Fruit fly (Drosophila melanogaster): ENCODE measurements around the gene CG33985.

The CG33985 gene

dm6 chr3L:15539903-15540409, 13.3 kb upstream of the CG33985 start:
- TF ChIP-seq tj (GFP tag; optimal IDR thresholded peaks at IDR 0.05), result peak; percentile 97
- TF ChIP-seq Crg-1 (GFP tag; optimal IDR thresholded peaks at IDR 0.05), result no peak
- no peak for TF ChIP-seq CG11617 (GFP tag; optimal IDR thresholded peaks at IDR 0.05)
- TF ChIP-seq kay (GFP tag; ENCODE audit: borderline replicate concordance), result no peak
- TF ChIP-seq CG14711 (tag; optimal IDR thresholded peaks at IDR 0.05), result no peak

dm6 chr3L:15538582-15539490, 12.2 kb upstream of the CG33985 start:
- TF ChIP-seq Mnt (GFP tag; optimal IDR thresholded peaks at IDR 0.05) (no peak), kay (GFP tag; ENCODE audit: borderline replicate concordance) (peak; percentile 60), cic (GFP tag; optimal IDR thresholded peaks at IDR 0.05) (peak; percentile 63), bab1 (GFP tag; optimal IDR thresholded peaks at IDR 0.05) (no peak), Hr96 (GFP tag; optimal IDR thresholded peaks at IDR 0.05) (no peak), Crg-1 (GFP tag; optimal IDR thresholded peaks at IDR 0.05) (no peak), cnc (optimal IDR thresholded peaks at IDR 0.05) (no peak), ovo (GFP tag; optimal IDR thresholded peaks at IDR 0.05) (no peak), CG5204 (GFP tag; optimal IDR thresholded peaks at IDR 0.05) (no peak), CG7045 (GFP tag; optimal IDR thresholded peaks at IDR 0.05) (no peak)

- no peak for TF ChIP-seq kay (GFP tag; ENCODE audit: borderline replicate concordance)
- TF ChIP-seq cic (GFP tag; optimal IDR thresholded peaks at IDR 0.05), result peak; percentile 58
- no peak for TF ChIP-seq ovo (GFP tag; optimal IDR thresholded peaks at IDR 0.05)
- TF ChIP-seq CG7101 (tag; optimal IDR thresholded peaks at IDR 0.05), result peak; percentile 49
- TF ChIP-seq CG14711 (tag; optimal IDR thresholded peaks at IDR 0.05), result peak; percentile 65
- TF ChIP-seq CG11617 (GFP tag; optimal IDR thresholded peaks at IDR 0.05), result peak; percentile 74
- TF ChIP-seq CG12768 (GFP tag; optimal IDR thresholded peaks at IDR 0.05), result peak; percentile 6
- TF ChIP-seq pad (GFP tag; optimal IDR thresholded peaks at IDR 0.05), result peak; percentile 48
- peak; percentile 43 for TF ChIP-seq CG33017 (tag; optimal IDR thresholded peaks at IDR 0.05)
- TF ChIP-seq cnc (optimal IDR thresholded peaks at IDR 0.05), result no peak
- TF ChIP-seq bab1 (GFP tag; optimal IDR thresholded peaks at IDR 0.05), result no peak
- TF ChIP-seq CG5204 (GFP tag; optimal IDR thresholded peaks at IDR 0.05), result peak; percentile 63
- peak; percentile 28 for TF ChIP-seq CG7045 (GFP tag; optimal IDR thresholded peaks at IDR 0.05)
- peak; percentile 77 for TF ChIP-seq tj (GFP tag; optimal IDR thresholded peaks at IDR 0.05)
- TF ChIP-seq Clk (GFP tag; optimal IDR thresholded peaks at IDR 0.05), result no peak
- TF ChIP-seq Hr96 (GFP tag; optimal IDR thresholded peaks at IDR 0.05), result peak; percentile 41
- TF ChIP-seq Crg-1 (GFP tag; optimal IDR thresholded peaks at IDR 0.05), result peak; percentile 13
- peak; percentile 57 for TF ChIP-seq Mnt (GFP tag; optimal IDR thresholded peaks at IDR 0.05)
- TF ChIP-seq toe (GFP tag; optimal IDR thresholded peaks at IDR 0.05), result peak; percentile 50
- TF ChIP-seq CG1620 (GFP tag; optimal IDR thresholded peaks at IDR 0.05), result no peak
These were observed 11.4 kb upstream of the CG33985 start for dm6 chr3L:15537916-15538581.

DNA sequence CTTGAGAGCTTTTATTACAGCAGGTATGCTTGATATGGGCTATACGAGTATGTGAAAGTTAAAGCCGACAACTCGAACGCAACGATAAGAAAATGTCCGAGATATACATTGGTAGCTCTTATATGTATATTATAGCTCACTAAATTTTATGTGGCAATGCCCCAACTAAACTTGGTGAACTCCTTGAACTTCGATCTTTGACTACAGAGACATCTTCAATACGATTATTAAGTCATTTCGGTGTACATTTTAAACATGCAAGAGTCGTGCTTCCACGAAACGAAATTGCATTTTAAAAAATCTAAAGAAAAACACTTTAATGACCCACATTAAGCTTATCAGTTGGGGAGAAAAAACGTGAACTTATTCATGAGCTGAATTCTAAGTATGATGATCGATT, 9.9 kb upstream of the CG33985 start:
- TF ChIP-seq CG33017 (tag; optimal IDR thresholded peaks at IDR 0.05), result no peak
- peak; percentile 38 for TF ChIP-seq kay (GFP tag; ENCODE audit: borderline replicate concordance)

DNA sequence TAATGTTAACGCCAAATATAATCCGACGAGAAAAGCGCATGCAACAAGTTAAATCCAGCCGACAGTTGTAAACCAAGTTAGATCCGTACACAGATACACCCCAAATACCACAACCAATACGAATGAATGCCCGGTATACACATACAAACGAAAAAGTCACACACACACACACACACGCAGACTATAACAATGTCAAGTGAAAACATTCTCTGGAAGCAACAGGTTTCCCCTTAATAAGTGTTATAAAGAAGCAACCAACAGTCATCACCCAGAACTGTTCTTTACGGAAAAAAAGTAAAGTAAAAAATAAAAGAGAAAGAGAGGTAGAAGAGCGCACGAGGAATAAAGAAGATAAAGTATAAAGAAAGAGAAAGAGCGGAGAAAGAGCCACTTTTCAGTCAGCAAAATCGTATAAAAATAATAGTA, 9.2 kb upstream of the CG33985 start:
- TF ChIP-seq CG7045 (GFP tag; optimal IDR thresholded peaks at IDR 0.05) (no peak), pad (GFP tag; optimal IDR thresholded peaks at IDR 0.05) (peak; percentile 92)

DNA sequence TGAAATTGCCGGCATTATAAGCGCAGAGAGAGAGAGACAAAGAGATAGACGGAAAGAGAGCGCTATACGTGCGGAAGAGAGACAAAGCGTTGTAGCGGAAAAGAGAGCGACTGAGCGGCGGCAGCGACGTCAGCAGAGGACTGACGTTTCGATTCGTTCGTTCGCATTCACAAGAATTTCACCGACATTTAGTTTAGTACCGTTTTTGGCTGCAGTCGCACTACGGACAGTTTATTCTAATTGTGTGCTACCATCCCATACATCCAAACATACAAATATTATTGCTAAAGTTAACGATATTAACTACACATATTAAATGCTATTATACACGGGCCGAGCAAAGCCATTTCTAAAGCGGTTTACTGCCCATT, 8.6 kb upstream of the CG33985 start, which contains the start of gene CrebA:
Gene CrebA, plus strand, starts transcription at position 168 of the 371 bp plus-strand sequence.
- TF ChIP-seq kay (GFP tag; ENCODE audit: borderline replicate concordance), result peak; percentile 21
- no peak for TF ChIP-seq ovo (GFP tag; optimal IDR thresholded peaks at IDR 0.05)
- no peak for TF ChIP-seq Clk (GFP tag; optimal IDR thresholded peaks at IDR 0.05)
- TF ChIP-seq CG1620 (GFP tag; optimal IDR thresholded peaks at IDR 0.05), result no peak
- TF ChIP-seq CG7045 (GFP tag; optimal IDR thresholded peaks at IDR 0.05), result no peak
- TF ChIP-seq Crg-1 (GFP tag; optimal IDR thresholded peaks at IDR 0.05), result no peak

All from whole organism, adult.